Worm (Caenorhabditis elegans) whole organism, midembryonic: ENCODE measurements around the gene C01C4.3.

Source experiments
- cog-1 ChIP-seq: sonication (generic microtip); optimal IDR thresholded peaks from 2 replicates; lab custom pipeline; 2016; ENCODE audit warnings: missing genetic modification characterization, missing compliant biosample characterization
- flt-1 ChIP-seq: fragments of 200-800 bp; sonication (Bioruptor generic); IDR thresholded peaks from 2 replicates; pipeline ENCODE4 v1.3.6; 2022; ENCODE audit warnings: missing genetic modification characterization, missing compliant biosample characterization
- med-1 ChIP-seq: sonication (generic microtip); optimal IDR thresholded peaks from 2 replicates; lab custom pipeline; 2017; ENCODE audit warnings: missing genetic modification characterization, mild to moderate bottlenecking, missing compliant biosample characterization, antibody characterized with exemption, missing genetic modification reagents; ENCODE audit not compliant: insufficient read depth
- tab-1 ChIP-seq: fragments of 200-800 bp; sonication (Bioruptor generic); IDR thresholded peaks from 2 replicates; pipeline ENCODE4 v1.3.6; 2022; ENCODE audit warnings: missing genetic modification characterization, missing compliant biosample characterization
- ztf-23 ChIP-seq: fragments of 200-800 bp; sonication (Bioruptor generic); IDR thresholded peaks from 2 replicates; pipeline ENCODE4 v1.3.6; 2022; ENCODE audit warnings: missing genetic modification reagents, missing genetic modification characterization, missing compliant biosample characterization
- ztf-29 ChIP-seq: fragments of 200-800 bp; sonication (Bioruptor generic); IDR thresholded peaks from 2 replicates; pipeline ENCODE4 v1.3.6; 2022; ENCODE audit warnings: missing genetic modification reagents, missing genetic modification characterization, missing compliant biosample characterization

DNA sequence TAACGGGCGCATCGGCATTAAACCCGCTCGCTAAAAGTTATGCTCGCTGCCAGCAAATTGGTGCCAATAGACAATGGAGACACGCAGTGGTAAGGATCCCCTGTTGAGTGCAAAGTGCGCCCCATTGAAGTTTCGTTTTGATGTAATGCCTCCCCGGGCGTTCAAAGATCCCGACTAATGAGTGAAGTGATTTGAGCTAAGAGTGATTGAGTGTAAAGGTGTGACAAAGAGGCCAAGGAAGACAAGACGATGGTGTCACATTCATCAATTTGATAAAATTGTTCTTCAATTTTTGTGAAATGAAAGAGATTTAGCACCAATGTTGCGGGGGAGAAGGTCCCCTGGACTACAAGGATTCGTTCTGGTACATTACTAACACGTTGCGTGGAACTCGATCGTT is 13.6 kb upstream of the C01C4.3 start:
- no peak for TF ChIP-seq cog-1 (tag; lab: Kevin White, UChicago)
- TF ChIP-seq ztf-29 = no peak
- no peak for TF ChIP-seq flt-1 (GFP tag; lab: Robert Waterston, UW)
- TF ChIP-seq ztf-23 (GFP tag; lab: Robert Waterston, UW) = no peak
- no peak for TF ChIP-seq tab-1 (GFP tag; lab: Robert Waterston, UW)
- TF ChIP-seq med-1 (GFP tag; lab: Kevin White, UChicago) = no peak
